Fruit fly (Drosophila melanogaster) S2 (cell line): Measurements from ENCODE around the gene CG17124.

Experiments
- CG8478 ChIP-seq: fragments of >200 bp; optimal IDR thresholded peaks from 2 replicates; lab custom pipeline; 2018
- CTCF ChIP-seq, 2 experiments: fragments of >200 bp; optimal IDR thresholded peaks; 2 replicates each; lab custom pipeline; 2018

DNA sequence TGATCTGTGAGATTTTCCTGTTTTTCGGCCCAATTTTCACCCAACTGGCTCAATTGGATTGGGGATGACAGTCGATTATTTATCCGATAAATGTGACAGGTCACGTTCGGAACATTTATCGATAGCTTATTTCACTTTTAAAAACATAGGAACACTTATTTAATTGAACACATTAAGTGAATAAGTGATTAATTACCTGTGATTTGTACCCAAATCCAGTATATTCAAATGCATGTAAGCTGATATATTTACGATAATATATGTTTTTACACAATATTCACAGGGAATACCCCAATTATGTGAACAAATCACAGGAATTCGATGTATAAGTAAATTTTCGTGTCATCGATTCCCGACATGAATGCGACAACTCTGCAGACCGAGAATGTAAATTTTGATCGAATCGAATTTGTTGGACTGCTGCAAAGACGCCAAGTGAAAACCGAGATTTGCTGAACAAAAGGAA lies 23.7 kb downstream of the CG17124 start, which contains the start of the genes EMC3 and Dpy-30L1:
- TF ChIP-seq CG8478 (lab: Kevin White, UChicago) (no peak), CTCF (optimal IDR thresholded peaks at IDR 0.05; lab: Kevin White, UChicago) (no peak)
